Worm (Caenorhabditis elegans): ENCODE results near the gene mua-6.

The mua-6 gene

ce11 chrX:16218306-16218705 lies 47.2 kb downstream of the mua-6 start (continued):
- TF ChIP-seq gei-8 (GFP tag; optimal IDR thresholded peaks at IDR 0.05) (no peak), hif-1 (tag; optimal IDR thresholded peaks at IDR 0.05) (peak in 1 of 2 experiments; percentile 9), nhr-28 (tag; optimal IDR thresholded peaks at IDR 0.05) (peak; percentile 21), egl-27 (tag; optimal IDR thresholded peaks at IDR 0.05) (no peak), lin-29 (GFP tag; IDR thresholded peaks at IDR 0.05) (no peak), mep-1 (tag; optimal IDR thresholded peaks at IDR 0.05) (peak; percentile 30), nhr-76 (tag; optimal IDR thresholded peaks at IDR 0.05) (no peak), nhr-6 (tag; optimal IDR thresholded peaks at IDR 0.05) (no peak), sdz-12 (GFP tag; optimal IDR thresholded peaks at IDR 0.05) (no peak), lin-38 (GFP tag; IDR thresholded peaks at IDR 0.05) (no peak), fkh-10 (GFP tag; optimal IDR thresholded peaks at IDR 0.05) (no peak), pha-4 (GFP tag; IDR thresholded peaks at IDR 0.05) (no peak), pha-4 (tag; optimal IDR thresholded peaks at IDR 0.05) (no peak), ama-1 (optimal IDR thresholded peaks at IDR 0.05) (no peak), madf-9 (GFP tag; conservative IDR thresholded peaks at IDR 0.05) (no peak), dmd-6 (GFP tag; IDR thresholded peaks at IDR 0.05) (peak; percentile 78), lin-1 (GFP tag; IDR thresholded peaks at IDR 0.05) (no peak), ztf-11 (tag; optimal IDR thresholded peaks at IDR 0.05) (no peak), dve-1 (tag; optimal IDR thresholded peaks at IDR 0.05; ENCODE audit: insufficient read depth) (peak; percentile 40), hlh-11 (tag; optimal IDR thresholded peaks at IDR 0.05) (peak; percentile 37), dmd-8 (GFP tag; IDR thresholded peaks at IDR 0.05) (no peak), ZK337.2 (GFP tag; IDR thresholded peaks at IDR 0.05) (no peak), nhr-77 (tag; optimal IDR thresholded peaks at IDR 0.05) (peak; percentile 5), ceh-20 (GFP tag; IDR thresholded peaks at IDR 0.05) (no peak), ceh-28 (tag; optimal IDR thresholded peaks at IDR 0.05) (no peak), daf-12 (tag; optimal IDR thresholded peaks at IDR 0.05) (no peak), spr-3 (GFP tag; optimal IDR thresholded peaks at IDR 0.05) (no peak), saeg-2 (GFP tag; IDR thresholded peaks at IDR 0.05) (no peak), nhr-10 (tag; optimal IDR thresholded peaks at IDR 0.05) (no peak), daf-8 (GFP tag; IDR thresholded peaks at IDR 0.05) (no peak), hmg-1.1 (GFP tag; IDR thresholded peaks at IDR 0.05) (peak; percentile 48; the same call in 1 of the 2 replicates), daf-19 (GFP tag; conservative IDR thresholded peaks at IDR 0.05) (no peak), aly-2 (tag; optimal IDR thresholded peaks at IDR 0.05) (no peak), set-16 (GFP tag; IDR thresholded peaks at IDR 0.05) (no peak), lir-3 (tag; optimal IDR thresholded peaks at IDR 0.05) (no peak), mxl-3 (GFP tag; optimal IDR thresholded peaks at IDR 0.05) (peak; percentile 24), lin-13 (GFP tag; optimal IDR thresholded peaks at IDR 0.05) (no peak), nhr-48 (tag; optimal IDR thresholded peaks at IDR 0.05) (no peak), F26F4.8 (GFP tag; conservative IDR thresholded peaks at IDR 0.05) (no peak), T26A8.4 (GFP tag; IDR thresholded peaks at IDR 0.05) (0 out of 2 replicates have a peak, but pooled peaks have one; percentile 43), R02D3.7 (tag; optimal IDR thresholded peaks at IDR 0.05) (no peak), hlh-30 (tag; optimal IDR thresholded peaks at IDR 0.05; ENCODE audit: insufficient read depth) (peak; percentile 96), unc-62 (GFP tag; optimal IDR thresholded peaks at IDR 0.05 in 1 of 2) (no peak), unc-62 (tag; optimal IDR thresholded peaks at IDR 0.05) (no peak)

ce11 chrX:16217749-16218148 lies 47.7 kb downstream of the mua-6 start:
- no peak for TF ChIP-seq hif-1 (tag; optimal IDR thresholded peaks at IDR 0.05)
- TF ChIP-seq mxl-3 (GFP tag; optimal IDR thresholded peaks at IDR 0.05): no peak
- TF ChIP-seq nhr-11 (tag; optimal IDR thresholded peaks at IDR 0.05): no peak
- TF ChIP-seq ceh-28 (tag; optimal IDR thresholded peaks at IDR 0.05): no peak
- peak; percentile 54; the same call in 1 of the 2 replicates for TF ChIP-seq snpc-1.2 (GFP tag; IDR thresholded peaks at IDR 0.05)
- TF ChIP-seq Y48G9A.11 (GFP tag; IDR thresholded peaks at IDR 0.05): no peak
- TF ChIP-seq ZK546.5 (tag; optimal IDR thresholded peaks at IDR 0.05): no peak
- 0 out of 2 replicates have a peak, but pooled peaks have one; percentile 34 for TF ChIP-seq egl-43 (GFP tag; IDR thresholded peaks at IDR 0.05)
- TF ChIP-seq unc-62 (GFP tag; optimal IDR thresholded peaks at IDR 0.05 in 1 of 2): peak in 1 of 2 experiments; percentile 65
- TF ChIP-seq unc-62 (tag; optimal IDR thresholded peaks at IDR 0.05): no peak
- no peak for TF ChIP-seq lin-15B (tag; optimal IDR thresholded peaks at IDR 0.05)
- no peak for TF ChIP-seq R02D3.7 (tag; optimal IDR thresholded peaks at IDR 0.05)
- no peak for TF ChIP-seq dmd-9 (GFP tag; IDR thresholded peaks at IDR 0.05)
- no peak for TF ChIP-seq ztf-7 (tag; optimal IDR thresholded peaks at IDR 0.05)
- 0 out of 2 replicates have a peak, but pooled peaks have one; percentile 57 for TF ChIP-seq F26F4.8 (GFP tag; conservative IDR thresholded peaks at IDR 0.05)
- TF ChIP-seq nhr-111 (GFP tag; optimal IDR thresholded peaks at IDR 0.05): no peak
- TF ChIP-seq zip-2 (tag; optimal IDR thresholded peaks at IDR 0.05): no peak
